Worm (Caenorhabditis elegans): ENCODE results near the gene npr-10.
A peak's percentile ranks its signal among the peaks of the same experiment; 100 is the strongest.

The npr-10 gene

DNA sequence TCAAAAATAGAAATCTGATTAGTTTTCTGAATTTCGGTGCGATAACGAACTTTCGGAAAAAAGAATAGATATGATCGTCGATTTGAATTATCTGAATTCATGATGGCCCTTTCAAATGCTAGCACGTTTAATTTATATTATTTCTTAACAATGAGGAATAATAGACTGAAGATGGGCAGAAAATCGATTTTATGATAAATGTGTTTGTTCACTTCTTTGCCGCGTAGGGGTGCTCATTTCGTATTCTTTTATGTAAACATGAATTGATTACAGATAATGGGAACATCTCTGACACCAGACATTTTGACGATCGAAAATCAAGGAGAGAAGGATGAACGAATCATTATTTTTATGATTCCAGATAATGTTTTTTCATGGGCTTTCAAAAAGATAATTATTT is 55.1 kb downstream of the npr-10 start, which contains the start of gene F11C1.9:
TSS of gene F11C1.9 (minus strand) at position 101 of the 400 bp plus-strand sequence.
- TF ChIP-seq ztf-29 (GFP tag; IDR thresholded peaks at IDR 0.05) (no peak), tab-1 (GFP tag; IDR thresholded peaks at IDR 0.05) (no peak), cog-1 (tag; optimal IDR thresholded peaks at IDR 0.05) (no peak), flt-1 (GFP tag; IDR thresholded peaks at IDR 0.05) (no peak), klf-2 (GFP tag; conservative IDR thresholded peaks at IDR 0.05) (no peak), ztf-23 (GFP tag; IDR thresholded peaks at IDR 0.05) (no peak), med-1 (GFP tag; optimal IDR thresholded peaks at IDR 0.05; ENCODE audit: insufficient read depth) (no peak), ref-1 (GFP tag; conservative IDR thresholded peaks at IDR 0.05) (no peak), T22C8.4 (GFP tag; IDR thresholded peaks at IDR 0.05) (no peak)

DNA sequence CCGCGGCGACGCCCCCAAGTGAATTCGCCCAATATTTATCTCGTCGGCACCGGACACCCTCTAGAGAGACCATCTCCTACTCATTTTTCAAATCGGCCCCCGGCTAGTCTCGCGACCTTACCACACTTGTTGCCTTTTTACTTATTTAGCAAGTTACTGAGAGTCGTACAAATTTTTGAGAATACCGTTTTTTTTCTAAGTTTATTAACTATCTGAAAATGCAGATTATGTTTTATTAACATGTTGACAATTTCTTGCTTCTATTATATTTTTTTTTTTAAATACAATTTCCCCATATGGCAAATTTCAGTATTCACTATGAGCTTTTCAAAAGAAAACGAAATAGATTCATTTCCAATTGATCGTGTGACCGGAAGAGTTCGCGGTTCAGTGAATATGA is 55.7 kb downstream of the npr-10 start, which contains the start of the genes F11C1.4 and F11C1.10:
TSS of gene F11C1.4 (plus strand) at position 301 of the 400 bp plus-strand sequence.
TSS of gene F11C1.10 (plus strand) at position 309 of the 400 bp plus-strand sequence.
- no peak for TF ChIP-seq tab-1 (GFP tag; IDR thresholded peaks at IDR 0.05)
- no peak for TF ChIP-seq T22C8.4 (GFP tag; IDR thresholded peaks at IDR 0.05)
- no peak for TF ChIP-seq ref-1 (GFP tag; conservative IDR thresholded peaks at IDR 0.05)
- TF ChIP-seq ztf-29 (GFP tag; IDR thresholded peaks at IDR 0.05): no peak
- no peak for TF ChIP-seq klf-2 (GFP tag; conservative IDR thresholded peaks at IDR 0.05)
- no peak for TF ChIP-seq cog-1 (tag; optimal IDR thresholded peaks at IDR 0.05)
- TF ChIP-seq flt-1 (GFP tag; IDR thresholded peaks at IDR 0.05): no peak
- no peak for TF ChIP-seq med-1 (GFP tag; optimal IDR thresholded peaks at IDR 0.05; ENCODE audit: insufficient read depth)
- TF ChIP-seq ztf-23 (GFP tag; IDR thresholded peaks at IDR 0.05): no peak

DNA sequence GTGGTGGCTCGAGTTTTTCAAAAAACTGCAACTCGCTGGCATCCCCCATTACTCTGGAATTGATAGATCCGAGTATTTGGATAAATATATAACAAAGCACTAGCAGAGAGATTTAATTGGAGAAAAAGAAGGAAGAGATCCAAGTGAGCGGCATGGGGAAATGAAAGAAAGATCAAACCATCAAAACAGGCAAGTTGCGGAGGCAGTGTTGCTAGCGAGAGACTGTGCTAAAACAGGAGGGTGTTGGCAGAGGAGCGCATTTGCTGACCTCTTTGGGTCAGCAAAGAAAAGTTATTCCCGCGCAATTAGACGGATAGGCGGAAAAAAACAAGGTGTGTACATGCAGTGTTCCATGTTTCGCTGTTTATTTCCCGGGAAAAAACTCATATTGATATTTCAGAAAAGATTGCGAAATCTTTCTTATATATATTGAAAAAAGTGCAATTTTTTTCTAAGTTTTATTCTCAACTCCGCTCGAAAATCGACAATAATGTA is 56.9 kb downstream of the npr-10 start, which contains the start of gene ppk-3:
TSS of gene ppk-3 (minus strand) at position 51 of the 495 bp plus-strand sequence.
- TF ChIP-seq flt-1 (GFP tag; IDR thresholded peaks at IDR 0.05) (no peak), cog-1 (tag; optimal IDR thresholded peaks at IDR 0.05) (peak; percentile 33), tab-1 (GFP tag; IDR thresholded peaks at IDR 0.05) (no peak), klf-2 (GFP tag; conservative IDR thresholded peaks at IDR 0.05) (no peak), ref-1 (GFP tag; conservative IDR thresholded peaks at IDR 0.05) (no peak), med-1 (GFP tag; optimal IDR thresholded peaks at IDR 0.05; ENCODE audit: insufficient read depth) (no peak), T22C8.4 (GFP tag; IDR thresholded peaks at IDR 0.05) (no peak), ztf-23 (GFP tag; IDR thresholded peaks at IDR 0.05) (no peak)

Measured in whole organism, midembryonic.